Worm (Caenorhabditis elegans) whole organism, L4/young adult: Measurements from ENCODE around the gene T11F9.14.
A peak's percentile ranks its signal among the peaks of the same experiment; 100 is the strongest.

Experiments
- W03F9.2 ChIP-seq: fragments of 150-350 bp; optimal IDR thresholded peaks from 2 replicates; lab custom pipeline; 2014; ENCODE audit warnings: missing biosample characterization, missing genetic modification characterization
- dao-5 ChIP-seq: sonication (generic microtip); optimal IDR thresholded peaks from 2 replicates; lab custom pipeline; 2016; ENCODE audit warnings: missing genotype, missing genetic modification characterization, moderate library complexity, missing compliant biosample characterization
- him-1 ChIP-seq: sonication (generic microtip); optimal IDR thresholded peaks from 2 replicates; lab custom pipeline; 2016; ENCODE audit warnings: missing genotype, missing genetic modification reagents, missing genetic modification characterization, missing compliant biosample characterization

T11F9.14 gene

ce11 chrV:11508773-11509172 lies 28.1 kb upstream of the T11F9.14 start, which contains the start of gene ttll-5:
Gene ttll-5 (plus strand): TSS chrV:11509060.
- TF ChIP-seq dao-5 (tag; lab: Kevin White, UChicago): no peak
- TF ChIP-seq him-1 (tag; lab: Kevin White, UChicago): no peak
- TF ChIP-seq W03F9.2 (tag; lab: Kevin White, UChicago): no peak

ce11 chrV:11506347-11506746 lies 25.7 kb upstream of the T11F9.14 start:
- TF ChIP-seq dao-5 (tag; lab: Kevin White, UChicago) (no peak), W03F9.2 (tag; lab: Kevin White, UChicago) (no peak), him-1 (tag; lab: Kevin White, UChicago) (no peak)

- peak; percentile 56 for TF ChIP-seq W03F9.2 (tag; lab: Kevin White, UChicago)
These were observed 24.3 kb upstream of the T11F9.14 start, which contains the start of the genes C55A6.1 and C55A6.10 for ce11 chrV:11504853-11505397. Gene C55A6.1 (minus strand): TSS chrV:11504968. Gene C55A6.10 (plus strand): TSS chrV:11505347.

ce11 chrV:11503081-11503751 lies 22.6 kb upstream of the T11F9.14 start, which contains the start of gene C55A6.12:
Gene C55A6.12 (minus strand): TSS chrV:11503131.
- TF ChIP-seq him-1 (tag; lab: Kevin White, UChicago) (no peak), dao-5 (tag; lab: Kevin White, UChicago) (no peak), W03F9.2 (tag; lab: Kevin White, UChicago) (no peak)

- TF ChIP-seq dao-5 (tag; lab: Kevin White, UChicago): no peak
- no peak for TF ChIP-seq W03F9.2 (tag; lab: Kevin White, UChicago)
- TF ChIP-seq him-1 (tag; lab: Kevin White, UChicago): no peak
These were observed 20.3 kb upstream of the T11F9.14 start for ce11 chrV:11500980-11501379.

- TF ChIP-seq him-1 (tag; lab: Kevin White, UChicago): no peak
- TF ChIP-seq W03F9.2 (tag; lab: Kevin White, UChicago): no peak
- no peak for TF ChIP-seq dao-5 (tag; lab: Kevin White, UChicago)
These were observed 19.2 kb upstream of the T11F9.14 start for ce11 chrV:11499786-11500185.

ce11 chrV:11497475-11497874 lies 16.8 kb upstream of the T11F9.14 start:
- no peak for TF ChIP-seq dao-5 (tag; lab: Kevin White, UChicago)
- no peak for TF ChIP-seq W03F9.2 (tag; lab: Kevin White, UChicago)
- TF ChIP-seq him-1 (tag; lab: Kevin White, UChicago): no peak

- TF ChIP-seq W03F9.2 (tag; lab: Kevin White, UChicago) (no peak), him-1 (tag; lab: Kevin White, UChicago) (no peak), dao-5 (tag; lab: Kevin White, UChicago) (no peak)
These were observed 15.6 kb upstream of the T11F9.14 start, which contains the start of gene htrl-1 for ce11 chrV:11496283-11496682. Gene htrl-1 (minus strand): TSS chrV:11496383.

ce11 chrV:11492456-11492855 lies 11.8 kb upstream of the T11F9.14 start, which contains the start of gene T11F9.21:
Gene T11F9.21 (plus strand): TSS chrV:11492756.
- TF ChIP-seq him-1 (tag; lab: Kevin White, UChicago) (no peak), dao-5 (tag; lab: Kevin White, UChicago) (no peak), W03F9.2 (tag; lab: Kevin White, UChicago) (no peak)

ce11 chrV:11490382-11490781 lies 9.7 kb upstream of the T11F9.14 start, which contains the start of gene dhs-19:
Gene dhs-19 (minus strand): TSS chrV:11490482.
- TF ChIP-seq dao-5 (tag; lab: Kevin White, UChicago): no peak
- no peak for TF ChIP-seq him-1 (tag; lab: Kevin White, UChicago)
- TF ChIP-seq W03F9.2 (tag; lab: Kevin White, UChicago): no peak

ce11 chrV:11488288-11488687 lies 7.7 kb upstream of the T11F9.14 start:
- TF ChIP-seq W03F9.2 (tag; lab: Kevin White, UChicago): no peak
- TF ChIP-seq dao-5 (tag; lab: Kevin White, UChicago): no peak
- TF ChIP-seq him-1 (tag; lab: Kevin White, UChicago): no peak

- TF ChIP-seq him-1 (tag; lab: Kevin White, UChicago): no peak
- no peak for TF ChIP-seq dao-5 (tag; lab: Kevin White, UChicago)
- TF ChIP-seq W03F9.2 (tag; lab: Kevin White, UChicago): no peak
These were observed 6.0 kb upstream of the T11F9.14 start, which contains the start of gene T11F9.10 for ce11 chrV:11486680-11487079. Gene T11F9.10 (plus strand): TSS chrV:11486980.

- TF ChIP-seq dao-5 (tag; lab: Kevin White, UChicago): no peak
- TF ChIP-seq W03F9.2 (tag; lab: Kevin White, UChicago): no peak
- no peak for TF ChIP-seq him-1 (tag; lab: Kevin White, UChicago)
These were observed 4.9 kb upstream of the T11F9.14 start, which contains the start of gene srh-1 for ce11 chrV:11485558-11485957. Gene srh-1 (plus strand): TSS chrV:11485858.
